Worm (Caenorhabditis elegans) whole organism, young adult: Measurements from ENCODE around the gene T22B3.3.

Experiments
- ama-1 ChIP-seq, 3 experiments: fragments of 150-350 bp in 1 of 3; sonication (generic microtip) in 2 of 3; optimal IDR thresholded peaks; 2 replicates each; lab custom pipeline; 2014 to 2018; ENCODE audit warnings: missing biosample characterization in 2 of 3, missing genetic modification characterization in 2 of 3, missing genetic modification reagents in 2 of 3
- aptf-3 ChIP-seq: fragments of 200-800 bp; sonication (Bioruptor generic); IDR thresholded peaks from 2 replicates; pipeline ENCODE4 v1.3.6; 2022; ENCODE audit warnings: missing genetic modification characterization, missing compliant biosample characterization
- attf-3 ChIP-seq: fragments of 200-800 bp; sonication (Bioruptor generic); conservative IDR thresholded peaks from 2 replicates; pipeline ENCODE4 v1.3.6; 2022; ENCODE audit warnings: missing genetic modification reagents, missing genetic modification characterization, missing compliant biosample characterization
- attf-6 ChIP-seq: fragments of 200-800 bp; sonication (Bioruptor generic); IDR thresholded peaks from 2 replicates; pipeline ENCODE4 v1.3.6; 2022; ENCODE audit warnings: missing genetic modification reagents, missing genetic modification characterization, missing compliant biosample characterization
- dpl-1 ChIP-seq: fragments of 150-350 bp; optimal IDR thresholded peaks from 2 replicates; lab custom pipeline; 2014; ENCODE audit warnings: missing biosample characterization, missing genetic modification reagents, missing genetic modification characterization
- fkh-3 ChIP-seq: sonication (generic microtip); optimal IDR thresholded peaks from 2 replicates; lab custom pipeline; 2016; ENCODE audit warnings: mild to moderate bottlenecking, missing genetic modification characterization, missing compliant biosample characterization
- gei-17 ChIP-seq: fragments of 200-800 bp; sonication (Bioruptor generic); optimal IDR thresholded peaks from 2 replicates; lab custom pipeline; 2018; ENCODE audit warnings: mild to moderate bottlenecking, missing genetic modification characterization, missing compliant biosample characterization
- pha-4 ChIP-seq: fragments of 150-350 bp; sonication (generic microtip); optimal IDR thresholded peaks from 2 replicates; lab custom pipeline; 2014; ENCODE audit warnings: missing biosample characterization, missing genetic modification reagents, missing genetic modification characterization
- rpc-1 ChIP-seq, 2 experiments: fragments of 150-350 bp in 1 of 2; sonication (generic microtip) in 1 of 2; optimal IDR thresholded peaks; 2 replicates each; lab custom pipeline; 2014 to 2018; ENCODE audit warnings: missing biosample characterization in 1 of 2, missing genetic modification characterization in 1 of 2, missing genetic modification reagents in 1 of 2, missing genotype in 1 of 2
- snpc-3.4 ChIP-seq: sonication (generic microtip); optimal IDR thresholded peaks from 2 replicates; lab custom pipeline; 2017; ENCODE audit warnings: missing genetic modification characterization, mild to moderate bottlenecking, missing compliant biosample characterization, antibody characterized with exemption, moderate library complexity, missing genotype, missing genetic modification reagents

ce11 chrIV:11738092-11738617 lies 34.6 kb upstream of the T22B3.3 start, which contains the start of gene K01A6.7:
- TF ChIP-seq dpl-1 (GFP tag; lab: Kevin White, UChicago), result no peak
- TF ChIP-seq gei-17 (GFP tag; lab: Kevin White, UChicago), result no peak
- no peak for TF ChIP-seq aptf-3 (GFP tag; lab: Robert Waterston, UW)
- no peak for TF ChIP-seq attf-6 (GFP tag; lab: Robert Waterston, UW)
- TF ChIP-seq fkh-3, result no peak
- no peak for TF ChIP-seq pha-4
- no peak for TF ChIP-seq snpc-3.4 (tag; lab: Kevin White, UChicago)
- TF ChIP-seq attf-3 (GFP tag; lab: Robert Waterston, UW), result no peak
- no peak for TF ChIP-seq ama-1 (optimal IDR thresholded peaks at IDR 0.05; lab: Kevin White, UChicago)
- no peak for TF ChIP-seq ama-1 (GFP tag; optimal IDR thresholded peaks at IDR 0.05; lab: Kevin White, UChicago)
- no peak for TF ChIP-seq rpc-1 (optimal IDR thresholded peaks at IDR 0.05; lab: Kevin White, UChicago)
- no peak for TF ChIP-seq rpc-1 (tag; optimal IDR thresholded peaks at IDR 0.05; lab: Kevin White, UChicago)
